Worm (Caenorhabditis elegans): Measurements from ENCODE around the gene F13A2.4.

- TF ChIP-seq dao-5 (tag; optimal IDR thresholded peaks at IDR 0.05) (no peak), him-1 (tag; optimal IDR thresholded peaks at IDR 0.05) (no peak)
These were observed 19.8 kb upstream of the F13A2.4 start, which contains the start of the genes Y47D7A.7 and Y47D7A.2 for ce11 chrV:4419767-4420322.
